Fruit fly (Drosophila melanogaster) whole organism, embryonic: ENCODE measurements around the gene CG33158.

Experiments
- Abd-B ChIP-seq: fragments of 200-800 bp; sonication (Bioruptor generic); optimal IDR thresholded peaks from 2 replicates; lab custom pipeline; 2018; ENCODE audit warnings: missing biosample characterization, mild to moderate bottlenecking, missing genetic modification characterization, moderate library complexity
- Atf3 ChIP-seq: fragments of 200-800 bp; sonication (Bioruptor generic); optimal IDR thresholded peaks from 3 replicates; lab custom pipeline; 2016; ENCODE audit warnings: missing biosample characterization, missing genetic modification characterization
- Bdp1 ChIP-seq: fragments of 200-800 bp; sonication (Bioruptor generic); optimal IDR thresholded peaks from 3 replicates; lab custom pipeline; 2016; ENCODE audit warnings: missing biosample characterization, missing genetic modification characterization
- Bgb ChIP-seq: fragments of 200-800 bp; sonication (Bioruptor generic); IDR thresholded peaks from 2 replicates; pipeline ENCODE4 v1.3.6; 2022; ENCODE audit warnings: missing biosample characterization, missing genetic modification characterization; ENCODE audit not compliant: partially characterized antibody
- CG10209 ChIP-seq: fragments of 200-800 bp; sonication (Bioruptor generic); optimal IDR thresholded peaks from 3 replicates; lab custom pipeline; 2017; ENCODE audit warnings: missing biosample characterization, mild to moderate bottlenecking, missing genetic modification characterization, missing genetic modification reagents
- CG10321 ChIP-seq: fragments of 200-800 bp; sonication (Bioruptor generic); IDR thresholded peaks from 2 replicates; pipeline ENCODE4 v1.3.6; 2022; ENCODE audit warnings: missing biosample characterization, missing genetic modification characterization
- CG10565 ChIP-seq: fragments of 200-800 bp; sonication (Bioruptor generic); optimal IDR thresholded peaks from 3 replicates; lab custom pipeline; 2016; ENCODE audit warnings: missing biosample characterization, mild to moderate bottlenecking, missing genetic modification characterization
- CG10979 ChIP-seq: fragments of 200-800 bp; sonication (Bioruptor generic); optimal IDR thresholded peaks from 2 replicates; lab custom pipeline; 2018; ENCODE audit warnings: missing biosample characterization, mild to moderate bottlenecking, missing genetic modification characterization, moderate library complexity
- CG11398 ChIP-seq: fragments of 200-800 bp; sonication (Bioruptor generic); optimal IDR thresholded peaks from 2 replicates; lab custom pipeline; 2016; ENCODE audit warnings: missing biosample characterization, missing genetic modification characterization
- CG13296 ChIP-seq: fragments of 200-800 bp; sonication (Bioruptor generic); optimal IDR thresholded peaks from 3 replicates; lab custom pipeline; 2018; ENCODE audit warnings: missing biosample characterization, mild to moderate bottlenecking, missing genetic modification characterization
- CG13424 ChIP-seq: fragments of 200-800 bp; sonication (Bioruptor generic); optimal IDR thresholded peaks from 2 replicates; lab custom pipeline; 2019; ENCODE audit warnings: missing biosample characterization, mild to moderate bottlenecking, missing genetic modification characterization, moderate library complexity
- CG13624 ChIP-seq: fragments of 200-800 bp; sonication (Bioruptor generic); optimal IDR thresholded peaks from 2 replicates; lab custom pipeline; 2016; ENCODE audit warnings: missing biosample characterization, missing genetic modification characterization
- CG14050 ChIP-seq: fragments of 200-800 bp; sonication (Bioruptor generic); IDR thresholded peaks from 3 replicates; pipeline ENCODE4 v1.3.6; 2022; ENCODE audit warnings: missing biosample characterization, missing genetic modification characterization
- CG14965 ChIP-seq: fragments of 200-800 bp; sonication (Bioruptor generic); optimal IDR thresholded peaks from 2 replicates; lab custom pipeline; 2016; ENCODE audit warnings: missing biosample characterization, missing genetic modification characterization, borderline replicate concordance
- CG1647 ChIP-seq: fragments of 200-800 bp; sonication (Bioruptor generic); optimal IDR thresholded peaks from 3 replicates; lab custom pipeline; 2016; ENCODE audit warnings: missing biosample characterization, missing genetic modification characterization
- CG18476 ChIP-seq: fragments of 200-800 bp; sonication (Bioruptor generic); optimal IDR thresholded peaks from 2 replicates; lab custom pipeline; 2016; ENCODE audit warnings: missing biosample characterization, mild to moderate bottlenecking, missing genetic modification characterization
- CG18599 ChIP-seq: fragments of 200-800 bp; sonication (Bioruptor generic); optimal IDR thresholded peaks from 3 replicates; lab custom pipeline; 2017; ENCODE audit warnings: missing biosample characterization, missing genetic modification characterization, mild to moderate bottlenecking, moderate library complexity, missing genetic modification reagents
- CG3163 ChIP-seq: fragments of 200-800 bp; sonication (Bioruptor generic); optimal IDR thresholded peaks from 3 replicates; lab custom pipeline; 2016; ENCODE audit warnings: missing biosample characterization, missing genetic modification characterization
- CG32767 ChIP-seq: fragments of 200-800 bp; sonication (Bioruptor generic); IDR thresholded peaks from 2 replicates; pipeline ENCODE4 v1.3.6; 2022; ENCODE audit warnings: missing biosample characterization, missing genetic modification characterization
- CG3995 ChIP-seq: fragments of 200-800 bp; sonication (Bioruptor generic); optimal IDR thresholded peaks from 3 replicates; lab custom pipeline; 2016; ENCODE audit warnings: missing biosample characterization, missing genetic modification characterization
- CG4424 ChIP-seq: fragments of 200-800 bp; sonication (Bioruptor generic); optimal IDR thresholded peaks from 3 replicates; lab custom pipeline; 2016; ENCODE audit warnings: missing biosample characterization, missing genetic modification characterization
- CG8281 ChIP-seq: fragments of 200-800 bp; sonication (Bioruptor generic); optimal IDR thresholded peaks from 2 replicates; lab custom pipeline; 2018; ENCODE audit warnings: missing biosample characterization, mild to moderate bottlenecking, missing genetic modification characterization, moderate library complexity
- CG8290 ChIP-seq, 3 experiments: fragments of 200-800 bp; sonication (Bioruptor generic); optimal IDR thresholded peaks; 2 replicates each; lab custom pipeline; 2016 to 2019; ENCODE audit warnings: missing biosample characterization in 3 of 3, missing genetic modification characterization in 3 of 3, mild to moderate bottlenecking in 2 of 3, moderate library complexity in 1 of 3
- CoRest ChIP-seq: fragments of 200-800 bp; sonication (Bioruptor generic); optimal IDR thresholded peaks from 3 replicates; lab custom pipeline; 2018; ENCODE audit warnings: missing biosample characterization, mild to moderate bottlenecking, missing genetic modification characterization, moderate library complexity
- Dad ChIP-seq: fragments of 200-800 bp; sonication (Bioruptor generic); optimal IDR thresholded peaks from 3 replicates; lab custom pipeline; 2016; ENCODE audit warnings: missing biosample characterization, missing genetic modification characterization
- Dbx ChIP-seq: fragments of 200-800 bp; sonication (Bioruptor generic); IDR thresholded peaks from 3 replicates; pipeline ENCODE4 v1.3.6; 2022; ENCODE audit warnings: missing biosample characterization, missing genetic modification characterization
- Dip3 ChIP-seq: fragments of 200-800 bp; sonication (Bioruptor generic); optimal IDR thresholded peaks from 3 replicates; lab custom pipeline; 2016; ENCODE audit warnings: missing biosample characterization, missing genetic modification characterization
- E2f2 ChIP-seq: fragments of 200-800 bp; sonication (Bioruptor generic); IDR thresholded peaks from 2 replicates; pipeline ENCODE4 v1.3.6; 2022; ENCODE audit warnings: missing biosample characterization, missing genetic modification characterization
- Hsf ChIP-seq: fragments of 200-800 bp; sonication (Bioruptor generic); optimal IDR thresholded peaks from 3 replicates; lab custom pipeline; 2016; ENCODE audit warnings: missing biosample characterization, missing genetic modification characterization
- Nf-YB ChIP-seq: fragments of 200-800 bp; sonication (Bioruptor generic); optimal IDR thresholded peaks from 3 replicates; lab custom pipeline; 2019; ENCODE audit warnings: missing biosample characterization, mild to moderate bottlenecking, missing genetic modification characterization, moderate library complexity
- Oaz ChIP-seq: fragments of 200-800 bp; sonication (Bioruptor generic); IDR thresholded peaks from 2 replicates; pipeline ENCODE4 v1.3.6; 2022; ENCODE audit warnings: missing biosample characterization, missing genetic modification characterization
- Pdp1 ChIP-seq, 2 experiments: fragments of 200-800 bp; sonication (Bioruptor generic); optimal IDR thresholded peaks; 3 replicates each; lab custom pipeline; 2016; ENCODE audit warnings: missing biosample characterization in 2 of 2, missing genetic modification characterization in 2 of 2, mild to moderate bottlenecking in 1 of 2, moderate library complexity in 1 of 2
- Rfx ChIP-seq: fragments of 200-800 bp; sonication (Bioruptor generic); IDR thresholded peaks from 2 replicates; pipeline ENCODE4 v1.3.6; 2022; ENCODE audit warnings: missing biosample characterization, missing genetic modification characterization
- Sin3A ChIP-seq: fragments of >200 bp; optimal IDR thresholded peaks from 2 replicates; lab custom pipeline; 2018
- abd-A ChIP-seq: fragments of 200-800 bp; sonication (Bioruptor generic); optimal IDR thresholded peaks from 3 replicates; lab custom pipeline; 2019; ENCODE audit warnings: missing biosample characterization, mild to moderate bottlenecking, missing genetic modification characterization, moderate library complexity
- dpn ChIP-seq, 2 experiments: fragments of 200-800 bp; sonication (Bioruptor generic); optimal IDR thresholded peaks; 3 replicates each; lab custom pipeline; 2016; ENCODE audit warnings: missing biosample characterization in 2 of 2, missing genetic modification characterization in 2 of 2
- fd3F ChIP-seq: fragments of 200-800 bp; sonication (Bioruptor generic); optimal IDR thresholded peaks from 2 replicates; lab custom pipeline; 2018; ENCODE audit warnings: missing biosample characterization, mild to moderate bottlenecking, missing genetic modification characterization, moderate library complexity
- fu2 ChIP-seq: fragments of 200-800 bp; sonication (Bioruptor generic); optimal IDR thresholded peaks from 2 replicates; lab custom pipeline; 2016; ENCODE audit warnings: missing biosample characterization, missing genetic modification characterization
- ken ChIP-seq: fragments of 200-800 bp; sonication (Bioruptor generic); IDR thresholded peaks from 3 replicates; pipeline ENCODE4 v1.3.6; 2022; ENCODE audit warnings: missing biosample characterization, missing genetic modification characterization
- luna ChIP-seq: fragments of 200-800 bp; sonication (Bioruptor generic); optimal IDR thresholded peaks from 2 replicates; lab custom pipeline; 2016; ENCODE audit warnings: missing biosample characterization, missing genetic modification characterization
- maf-S ChIP-seq: fragments of 200-800 bp; sonication (Bioruptor generic); optimal IDR thresholded peaks from 2 replicates; lab custom pipeline; 2016; ENCODE audit warnings: missing biosample characterization, missing genetic modification characterization
- org-1 ChIP-seq: fragments of 200-800 bp; sonication (Bioruptor generic); optimal IDR thresholded peaks from 2 replicates; lab custom pipeline; 2017; ENCODE audit warnings: missing biosample characterization, missing genetic modification characterization
- row ChIP-seq: fragments of 200-800 bp; sonication (Bioruptor generic); IDR thresholded peaks from 3 replicates; pipeline ENCODE4 v1.3.6; 2022; ENCODE audit warnings: missing biosample characterization, missing genetic modification characterization
- seq ChIP-seq: fragments of 200-800 bp; sonication (Bioruptor generic); IDR thresholded peaks from 2 replicates; pipeline ENCODE4 v1.3.6; 2022; ENCODE audit warnings: missing biosample characterization, missing genetic modification characterization
- slp2 ChIP-seq: fragments of 200-800 bp; sonication (Bioruptor generic); optimal IDR thresholded peaks from 2 replicates; lab custom pipeline; 2016; ENCODE audit warnings: missing biosample characterization, missing genetic modification characterization
- sob ChIP-seq: fragments of 200-800 bp; sonication (Bioruptor generic); IDR thresholded peaks from 2 replicates; pipeline ENCODE4 v1.3.6; 2022; ENCODE audit warnings: missing biosample characterization, missing genetic modification characterization
- stwl ChIP-seq: fragments of 200-800 bp; sonication (Bioruptor generic); optimal IDR thresholded peaks from 3 replicates; lab custom pipeline; 2018; ENCODE audit warnings: missing biosample characterization, mild to moderate bottlenecking, missing genetic modification characterization, moderate library complexity
- trh ChIP-seq: fragments of 200-800 bp; sonication (Bioruptor generic); optimal IDR thresholded peaks from 2 replicates; lab custom pipeline; 2016; ENCODE audit warnings: missing biosample characterization, missing genetic modification characterization
- unc-4 ChIP-seq: fragments of 200-800 bp; sonication (Bioruptor generic); IDR thresholded peaks from 2 replicates; pipeline ENCODE4 v1.3.6; 2022; ENCODE audit warnings: missing biosample characterization, missing genetic modification characterization; ENCODE audit not compliant: partially characterized antibody
- zen ChIP-seq: fragments of 200-800 bp; sonication (Bioruptor generic); optimal IDR thresholded peaks from 3 replicates; lab custom pipeline; 2018; ENCODE audit warnings: missing biosample characterization, mild to moderate bottlenecking, missing genetic modification characterization, moderate library complexity

CG33158 gene

dm6 chr3L:16412394-16412950 is 6.9 kb upstream of the CG33158 start, which contains the start of gene Serinc (continued):
- TF ChIP-seq CG14965 (GFP tag; lab: Kevin White, UChicago) (peak; percentile 99), CG13624 (GFP tag; lab: Kevin White, UChicago) (peak; percentile 68), CG13424 (tag; lab: Kevin White, UChicago) (peak; percentile 71), CG10209 (GFP tag; lab: Kevin White, UChicago) (peak; percentile 15), zen (tag; lab: Kevin White, UChicago) (peak; percentile 76), fd3F (peak; percentile 17), Nf-YB (GFP tag; lab: Kevin White, UChicago) (peak; percentile 37), CG13296 (GFP tag; lab: Kevin White, UChicago) (peak; percentile 35), Dbx (peak; percentile 76), Bgb (GFP tag; lab: Robert Waterston, UW) (peak; percentile 98), CG10321 (GFP tag; lab: Robert Waterston, UW) (no peak), dpn (GFP tag; optimal IDR thresholded peaks at IDR 0.05; lab: Kevin White, UChicago) (peak; percentile 50 to 59), E2f2 (GFP tag; lab: Robert Waterston, UW) (peak; percentile 72), CG10565 (GFP tag; lab: Kevin White, UChicago) (no peak), CG8281 (tag; lab: Kevin White, UChicago) (peak; percentile 75), CG14050 (peak; percentile 20; the same call in 1 of the 3 replicates), Rfx (GFP tag; lab: Robert Waterston, UW) (0 out of 2 replicates have a peak, but pooled peaks have one; percentile 71), CG11398 (peak; percentile 38), Atf3 (peak; percentile 52), CG8290 (GFP tag; optimal IDR thresholded peaks at IDR 0.05; lab: Kevin White, UChicago) (peak; percentile 66), CG8290 (tag; optimal IDR thresholded peaks at IDR 0.05; lab: Kevin White, UChicago) (no peak), CG3995 (peak; percentile 92), seq (no peak; the same call in 1 of the 2 replicates), maf-S (GFP tag; lab: Kevin White, UChicago) (peak; percentile 50), trh (GFP tag; lab: Kevin White, UChicago) (no peak), Abd-B (GFP tag; lab: Kevin White, UChicago) (peak; percentile 55), Dip3 (GFP tag; lab: Kevin White, UChicago) (peak; percentile 39), CG18599 (no peak), Hsf (GFP tag; lab: Kevin White, UChicago) (peak; percentile 69), Dad (GFP tag; lab: Kevin White, UChicago) (peak; percentile 69), unc-4 (GFP tag; lab: Robert Waterston, UW) (peak; percentile 96), ken (GFP tag; lab: Robert Waterston, UW) (no peak), CG3163 (peak; percentile 25), CoRest (tag; lab: Kevin White, UChicago) (peak; percentile 74), abd-A (tag; lab: Kevin White, UChicago) (no peak), Pdp1 (GFP tag; optimal IDR thresholded peaks at IDR 0.05; lab: Kevin White, UChicago) (peak; percentile 41 to 47), row (GFP tag; lab: Robert Waterston, UW) (peak; percentile 81), CG4424 (peak; percentile 69), sob (peak; percentile 72), CG32767 (GFP tag; lab: Robert Waterston, UW) (no peak), fu2 (peak; percentile 62), Bdp1 (GFP tag; lab: Kevin White, UChicago) (peak; percentile 49), Oaz (GFP tag; lab: Robert Waterston, UW) (no peak), Sin3A (lab: Kevin White, UChicago) (peak; percentile 22), CG10979 (tag; lab: Kevin White, UChicago) (peak; percentile 57), org-1 (GFP tag; lab: Kevin White, UChicago) (no peak), stwl (peak; percentile 48), luna (GFP tag; lab: Kevin White, UChicago) (peak; percentile 10), CG1647 (GFP tag; lab: Kevin White, UChicago) (peak; percentile 51), slp2 (GFP tag; lab: Kevin White, UChicago) (peak; percentile 8), CG18476 (peak; percentile 27)
